Fruit fly (Drosophila melanogaster): ENCODE results near the gene CG13713.
A peak's percentile ranks its signal among the peaks of the same experiment; 100 is the strongest.

Gene CG13713

dm6 chr3L:4698032-4698431 lies 631 bp downstream of the CG13713 start:
- TF ChIP-seq Lpt (GFP tag; optimal IDR thresholded peaks at IDR 0.05) (no peak), zen (tag; optimal IDR thresholded peaks at IDR 0.05) (peak; percentile 53), CG8281 (tag; optimal IDR thresholded peaks at IDR 0.05) (peak; percentile 62), CG17359 (tag; optimal IDR thresholded peaks at IDR 0.05) (peak; percentile 86), NK7.1 (GFP tag; optimal IDR thresholded peaks at IDR 0.05) (peak; percentile 53), CG32532 (GFP tag; IDR thresholded peaks at IDR 0.05) (peak; percentile 89), knrl (GFP tag; IDR thresholded peaks at IDR 0.05; ENCODE audit: partially characterized antibody) (no peak), unpg (GFP tag; optimal IDR thresholded peaks at IDR 0.05) (peak; percentile 85), CG4328 (GFP tag; optimal IDR thresholded peaks at IDR 0.05) (peak; percentile 48), Scr (GFP tag; IDR thresholded peaks at IDR 0.05; ENCODE audit: partially characterized antibody) (no peak), tgo (GFP tag; IDR thresholded peaks at IDR 0.05) (peak; percentile 79), en (GFP tag; optimal IDR thresholded peaks at IDR 0.05) (peak; percentile 67), CG7839 (tag; optimal IDR thresholded peaks at IDR 0.05) (peak; percentile 88), pan (optimal IDR thresholded peaks at IDR 0.05) (no peak), pan (GFP tag; optimal IDR thresholded peaks at IDR 0.05 in 1 of 2, IDR thresholded peaks at IDR 0.05 in 1 of 2) (peak in 1 of 2 experiments; percentile 87), YL-1 (GFP tag; optimal IDR thresholded peaks at IDR 0.05) (peak; percentile 32), CG10654 (GFP tag; optimal IDR thresholded peaks at IDR 0.05) (peak; percentile 72), dmrt99B (tag; optimal IDR thresholded peaks at IDR 0.05) (peak; percentile 88), sc (optimal IDR thresholded peaks at IDR 0.05) (no peak), sc (GFP tag; optimal IDR thresholded peaks at IDR 0.05) (peak; percentile 45), sob (GFP tag; IDR thresholded peaks at IDR 0.05) (peak; percentile 87), CG7987 (GFP tag; optimal IDR thresholded peaks at IDR 0.05) (peak; percentile 64), nom (GFP tag; optimal IDR thresholded peaks at IDR 0.05) (peak; percentile 46), CG18262 (tag; optimal IDR thresholded peaks at IDR 0.05) (peak; percentile 68), crol (GFP tag; IDR thresholded peaks at IDR 0.05) (no peak), CrebB (tag; optimal IDR thresholded peaks at IDR 0.05) (peak; percentile 79), ro (GFP tag; IDR thresholded peaks at IDR 0.05) (peak; percentile 53; the same call in 1 of the 2 replicates), Fer2 (tag; optimal IDR thresholded peaks at IDR 0.05) (peak; percentile 64), Ets97D (GFP tag; optimal IDR thresholded peaks at IDR 0.05) (peak; percentile 3), Fer3 (tag; optimal IDR thresholded peaks at IDR 0.05) (peak; percentile 87), CG11504 (tag; optimal IDR thresholded peaks at IDR 0.05) (peak; percentile 89), CG10959 (GFP tag; IDR thresholded peaks at IDR 0.05) (peak; percentile 65; the same call in 1 of the 2 replicates), ato (GFP tag; IDR thresholded peaks at IDR 0.05; ENCODE audit: partially characterized antibody) (no peak), CG7745 (tag; optimal IDR thresholded peaks at IDR 0.05) (no peak), toy (GFP tag; IDR thresholded peaks at IDR 0.05) (peak; percentile 19; the same call in 1 of the 2 replicates), CG3995 (GFP tag; optimal IDR thresholded peaks at IDR 0.05) (peak; percentile 47), ase (GFP tag; IDR thresholded peaks at IDR 0.05) (peak; percentile 82), inv (GFP tag; IDR thresholded peaks at IDR 0.05; ENCODE audit: partially characterized antibody) (no peak), CG17361 (GFP tag; IDR thresholded peaks at IDR 0.05) (peak; percentile 74), CG11247 (GFP tag; IDR thresholded peaks at IDR 0.05) (peak; percentile 73), Rx (GFP tag; IDR thresholded peaks at IDR 0.05) (peak; percentile 81), CG17612 (GFP tag; IDR thresholded peaks at IDR 0.05) (peak; percentile 73), MESR4 (GFP tag; optimal IDR thresholded peaks at IDR 0.05) (peak; percentile 11), CG6254 (GFP tag; optimal IDR thresholded peaks at IDR 0.05) (peak; percentile 70), Dad (GFP tag; optimal IDR thresholded peaks at IDR 0.05) (peak; percentile 87), CG2116 (GFP tag; optimal IDR thresholded peaks at IDR 0.05) (peak; percentile 30), tin (GFP tag; optimal IDR thresholded peaks at IDR 0.05) (peak; percentile 86), insv (GFP tag; optimal IDR thresholded peaks at IDR 0.05) (no peak), sna (GFP tag; IDR thresholded peaks at IDR 0.05; ENCODE audit: partially characterized antibody) (no peak), MBD-R2 (GFP tag; IDR thresholded peaks at IDR 0.05) (peak; percentile 71), zf30C (GFP tag; optimal IDR thresholded peaks at IDR 0.05) (peak; percentile 25)

Measured in whole organism, embryonic.